Worm (Caenorhabditis elegans) whole organism, young adult: ENCODE results near the gene T25C12.3.
A peak's percentile ranks its signal among the peaks of the same experiment; 100 is the strongest.

Experiments
- B0035.1 ChIP-seq: sonication (generic microtip); optimal IDR thresholded peaks from 2 replicates; lab custom pipeline; 2016; ENCODE audit warnings: missing genetic modification characterization, mild to moderate bottlenecking, missing compliant biosample characterization, missing genotype, missing genetic modification reagents
- B0261.1 ChIP-seq: sonication (generic microtip); optimal IDR thresholded peaks from 2 replicates; lab custom pipeline; 2016; ENCODE audit warnings: mild to moderate bottlenecking, missing genetic modification characterization, moderate library complexity, missing compliant biosample characterization
- C17E4.6 ChIP-seq: fragments of 200-800 bp; sonication (Bioruptor generic); IDR thresholded peaks from 2 replicates; pipeline ENCODE4 v1.3.6; 2022; ENCODE audit warnings: missing genetic modification reagents, missing genetic modification characterization, missing compliant biosample characterization
- D2030.7 ChIP-seq: fragments of 200-800 bp; sonication (Bioruptor generic); IDR thresholded peaks from 2 replicates; pipeline ENCODE4 v1.3.6; 2022; ENCODE audit warnings: missing genetic modification reagents, missing genetic modification characterization, missing compliant biosample characterization
- F10E7.11 ChIP-seq: sonication (generic microtip); optimal IDR thresholded peaks from 2 replicates; lab custom pipeline; 2017; ENCODE audit warnings: mild to moderate bottlenecking, missing genetic modification characterization, moderate library complexity, missing compliant biosample characterization
- F33H1.4 ChIP-seq: fragments of 200-800 bp; sonication (Bioruptor generic); IDR thresholded peaks from 2 replicates; pipeline ENCODE4 v1.3.6; 2022; ENCODE audit warnings: missing genetic modification reagents, missing genetic modification characterization, missing compliant biosample characterization
- F55B11.4 ChIP-seq: sonication (generic microtip); optimal IDR thresholded peaks from 2 replicates; lab custom pipeline; 2016; ENCODE audit warnings: missing compliant biosample characterization, missing genetic modification characterization, borderline replicate concordance; ENCODE audit not compliant: insufficient read depth
- K11D2.4 ChIP-seq: fragments of 200-800 bp; sonication (Bioruptor generic); IDR thresholded peaks from 2 replicates; pipeline ENCODE4 v1.3.6; 2022; ENCODE audit warnings: missing genetic modification reagents, missing genetic modification characterization, missing compliant biosample characterization
- K12H6.12 ChIP-seq: fragments of 200-800 bp; sonication (Bioruptor generic); optimal IDR thresholded peaks from 2 replicates; lab custom pipeline; 2018; ENCODE audit warnings: mild to moderate bottlenecking, missing genetic modification characterization, missing compliant biosample characterization
- T26A5.8 ChIP-seq: sonication (generic microtip); optimal IDR thresholded peaks from 2 replicates; lab custom pipeline; 2016; ENCODE audit warnings: missing genetic modification characterization, missing compliant biosample characterization
- Y67H2A.10 ChIP-seq: fragments of 200-800 bp; sonication (Bioruptor generic); conservative IDR thresholded peaks from 2 replicates; pipeline ENCODE4 v1.3.6; 2022; ENCODE audit warnings: missing genetic modification reagents, missing genetic modification characterization, missing compliant biosample characterization
- Y79H2A.3 ChIP-seq: fragments of 200-800 bp; sonication (Bioruptor generic); conservative IDR thresholded peaks from 2 replicates; pipeline ENCODE4 v1.3.6; 2022; ENCODE audit warnings: missing genetic modification reagents, missing genetic modification characterization, missing compliant biosample characterization
- akir-1 ChIP-seq: fragments of 200-800 bp; sonication (Bioruptor generic); optimal IDR thresholded peaks from 2 replicates; lab custom pipeline; 2018; ENCODE audit warnings: mild to moderate bottlenecking, missing genetic modification characterization, moderate library complexity, missing compliant biosample characterization
- ama-1 ChIP-seq, 3 experiments: fragments of 150-350 bp in 1 of 3; sonication (generic microtip) in 2 of 3; optimal IDR thresholded peaks; 2 replicates each; lab custom pipeline; 2014 to 2018; ENCODE audit warnings: missing biosample characterization in 2 of 3, missing genetic modification characterization in 2 of 3, missing genetic modification reagents in 2 of 3
- aptf-2 ChIP-seq: fragments of 200-800 bp; sonication (Bioruptor generic); conservative IDR thresholded peaks from 2 replicates; pipeline ENCODE4 v1.3.6; 2022; ENCODE audit warnings: missing genetic modification reagents, missing genetic modification characterization, missing compliant biosample characterization
- atf-7 ChIP-seq: sonication (generic microtip); optimal IDR thresholded peaks from 2 replicates; lab custom pipeline; 2017; ENCODE audit warnings: mild to moderate bottlenecking, missing genetic modification characterization, missing compliant biosample characterization
- athp-1 ChIP-seq: sonication (generic microtip); optimal IDR thresholded peaks from 2 replicates; lab custom pipeline; 2017; ENCODE audit warnings: mild to moderate bottlenecking, missing genetic modification characterization, missing compliant biosample characterization
- attf-5 ChIP-seq: fragments of 200-800 bp; sonication (Bioruptor generic); optimal IDR thresholded peaks from 2 replicates; lab custom pipeline; 2018; ENCODE audit warnings: mild to moderate bottlenecking, missing genetic modification characterization, missing compliant biosample characterization
- attf-6 ChIP-seq: fragments of 200-800 bp; sonication (Bioruptor generic); IDR thresholded peaks from 2 replicates; pipeline ENCODE4 v1.3.6; 2022; ENCODE audit warnings: missing genetic modification reagents, missing genetic modification characterization, missing compliant biosample characterization
- ccch-3 ChIP-seq: fragments of 200-800 bp; sonication (Bioruptor generic); optimal IDR thresholded peaks from 2 replicates; lab custom pipeline; 2018; ENCODE audit warnings: mild to moderate bottlenecking, missing genetic modification characterization, missing compliant biosample characterization
- cebp-1 ChIP-seq, 2 experiments: fragments of 200-800 bp in 1 of 2; sonication (Bioruptor generic) in 1 of 2; sonication (generic microtip) in 1 of 2; IDR thresholded peaks in 1 of 2; optimal IDR thresholded peaks in 1 of 2; 2 replicates each; pipeline versions ENCODE4 v1.3.6 to Lab custom; 2017 to 2022; ENCODE audit warnings: missing compliant biosample characterization in 2 of 2, missing genetic modification characterization in 2 of 2, mild to moderate bottlenecking in 1 of 2, missing genetic modification reagents in 1 of 2, moderate library complexity in 1 of 2
- ceh-27 ChIP-seq: fragments of 200-800 bp; sonication (Bioruptor generic); optimal IDR thresholded peaks from 2 replicates; lab custom pipeline; 2018; ENCODE audit warnings: mild to moderate bottlenecking, missing genetic modification characterization, moderate library complexity, missing compliant biosample characterization
- ceh-58 ChIP-seq: fragments of 200-800 bp; sonication (Bioruptor generic); IDR thresholded peaks from 2 replicates; pipeline ENCODE4 v1.3.6; 2022; ENCODE audit warnings: missing genetic modification characterization, missing compliant biosample characterization
- die-1 ChIP-seq: sonication (generic microtip); optimal IDR thresholded peaks from 2 replicates; lab custom pipeline; 2016; ENCODE audit warnings: missing genotype, mild to moderate bottlenecking, missing genetic modification characterization, missing compliant biosample characterization
- dpl-1 ChIP-seq: fragments of 150-350 bp; optimal IDR thresholded peaks from 2 replicates; lab custom pipeline; 2014; ENCODE audit warnings: missing biosample characterization, missing genetic modification reagents, missing genetic modification characterization
- ekl-4 ChIP-seq: fragments of 200-800 bp; sonication (Bioruptor generic); IDR thresholded peaks from 2 replicates; pipeline ENCODE4 v1.3.6; 2022; ENCODE audit warnings: missing genetic modification reagents, missing genetic modification characterization, missing compliant biosample characterization
- hsf-1 ChIP-seq: fragments of 200-800 bp; sonication (Bioruptor generic); IDR thresholded peaks from 2 replicates; pipeline ENCODE4 v1.3.6; 2022; ENCODE audit warnings: missing genetic modification reagents, missing genetic modification characterization, missing compliant biosample characterization
- lag-1 ChIP-seq: fragments of 200-800 bp; sonication (Bioruptor generic); IDR thresholded peaks from 2 replicates; pipeline ENCODE4 v1.3.6; 2022; ENCODE audit warnings: missing genetic modification reagents, missing genetic modification characterization, missing compliant biosample characterization
- lin-40 ChIP-seq: sonication (generic microtip); optimal IDR thresholded peaks from 2 replicates; lab custom pipeline; 2016; ENCODE audit warnings: missing genetic modification characterization, mild to moderate bottlenecking, missing compliant biosample characterization, missing genotype, missing genetic modification reagents
- lin-54 ChIP-seq: fragments of 200-800 bp; sonication (Bioruptor generic); optimal IDR thresholded peaks from 2 replicates; lab custom pipeline; 2018; ENCODE audit warnings: mild to moderate bottlenecking, missing genetic modification characterization, missing compliant biosample characterization
- nhr-80 ChIP-seq: sonication (generic microtip); optimal IDR thresholded peaks from 2 replicates; lab custom pipeline; 2016; ENCODE audit warnings: missing genetic modification characterization, missing compliant biosample characterization
- nhr-90 ChIP-seq: sonication (generic microtip); optimal IDR thresholded peaks from 2 replicates; lab custom pipeline; 2016; ENCODE audit warnings: missing genotype, mild to moderate bottlenecking, missing genetic modification characterization, missing compliant biosample characterization
- pbrm-1 ChIP-seq: fragments of 200-800 bp; sonication (Bioruptor generic); IDR thresholded peaks from 2 replicates; pipeline ENCODE4 v1.3.6; 2022; ENCODE audit warnings: missing genetic modification reagents, missing genetic modification characterization, missing compliant biosample characterization
- rcor-1 ChIP-seq: fragments of 200-800 bp; sonication (Bioruptor generic); IDR thresholded peaks from 2 replicates; pipeline ENCODE4 v1.3.6; 2022; ENCODE audit warnings: missing genetic modification reagents, missing genetic modification characterization, missing compliant biosample characterization
- rpc-1 ChIP-seq, 2 experiments: fragments of 150-350 bp in 1 of 2; sonication (generic microtip) in 1 of 2; optimal IDR thresholded peaks; 2 replicates each; lab custom pipeline; 2014 to 2018; ENCODE audit warnings: missing biosample characterization in 1 of 2, missing genetic modification characterization in 1 of 2, missing genetic modification reagents in 1 of 2, missing genotype in 1 of 2
- snpc-1.1 ChIP-seq: sonication (generic microtip); optimal IDR thresholded peaks from 2 replicates; lab custom pipeline; 2017; ENCODE audit warnings: missing genetic modification characterization, mild to moderate bottlenecking, missing compliant biosample characterization, antibody characterized with exemption, moderate library complexity, missing genotype, missing genetic modification reagents; ENCODE audit not compliant: insufficient read depth
- somi-1 ChIP-seq: fragments of 200-800 bp; sonication (Bioruptor generic); optimal IDR thresholded peaks from 2 replicates; lab custom pipeline; 2018; ENCODE audit warnings: mild to moderate bottlenecking, missing genetic modification characterization, missing compliant biosample characterization
- sptf-2 ChIP-seq: fragments of 200-800 bp; sonication (Bioruptor generic); optimal IDR thresholded peaks from 2 replicates; lab custom pipeline; 2018; ENCODE audit warnings: mild to moderate bottlenecking, missing genetic modification characterization, missing compliant biosample characterization
- tbx-9 ChIP-seq: sonication (generic microtip); optimal IDR thresholded peaks from 2 replicates; lab custom pipeline; 2016; ENCODE audit warnings: borderline replicate concordance, missing genetic modification characterization, inconsistent platforms, missing compliant biosample characterization
- tlf-1 ChIP-seq: fragments of 200-800 bp; sonication (Bioruptor generic); optimal IDR thresholded peaks from 2 replicates; lab custom pipeline; 2018; ENCODE audit warnings: mild to moderate bottlenecking, missing genetic modification characterization, missing compliant biosample characterization
- unc-130 ChIP-seq: sonication (generic microtip); optimal IDR thresholded peaks from 2 replicates; lab custom pipeline; 2016; ENCODE audit warnings: missing genetic modification reagents, missing genetic modification characterization, missing compliant biosample characterization
- ztf-22 ChIP-seq: fragments of 200-800 bp; sonication (Bioruptor generic); optimal IDR thresholded peaks from 2 replicates; lab custom pipeline; 2018; ENCODE audit warnings: mild to moderate bottlenecking, missing genetic modification characterization, moderate library complexity, missing compliant biosample characterization

The T25C12.3 gene

DNA sequence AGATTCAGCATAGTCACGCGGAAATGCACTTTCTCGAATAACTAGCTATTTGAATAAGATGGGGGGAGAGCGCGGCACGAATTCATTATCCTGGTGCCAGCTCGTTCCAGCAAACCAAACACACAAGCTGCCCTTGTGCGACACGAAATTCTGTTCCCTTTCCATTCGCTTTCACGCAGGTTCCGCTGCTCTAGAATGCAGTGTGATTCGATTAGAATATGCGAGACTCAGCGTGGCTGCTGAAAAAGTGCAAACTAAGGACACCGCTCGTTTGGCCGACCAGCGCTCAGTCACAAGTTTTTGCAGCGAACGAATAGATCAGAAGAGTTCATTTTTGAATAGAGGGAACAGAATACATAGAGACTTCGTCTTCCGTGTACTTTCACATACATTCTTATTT lies 17.7 kb downstream of the T25C12.3 start (continued):
- TF ChIP-seq pbrm-1 = 0 out of 2 replicates have a peak, but pooled peaks have one; percentile 24
- no peak for TF ChIP-seq attf-5 (GFP tag; lab: Kevin White, UChicago)
- no peak for TF ChIP-seq B0261.1 (tag; lab: Kevin White, UChicago)
- TF ChIP-seq ceh-58 (GFP tag; lab: Robert Waterston, UW) = no peak
- no peak for TF ChIP-seq ekl-4
- no peak for TF ChIP-seq K11D2.4 (GFP tag; lab: Robert Waterston, UW)
- TF ChIP-seq F33H1.4 (GFP tag; lab: Robert Waterston, UW) = no peak
- TF ChIP-seq ccch-3 (GFP tag; lab: Kevin White, UChicago) = no peak
- TF ChIP-seq C17E4.6 = no peak
- no peak for TF ChIP-seq dpl-1 (GFP tag; lab: Kevin White, UChicago)
- no peak for TF ChIP-seq tbx-9 (tag; lab: Kevin White, UChicago)
- TF ChIP-seq, all 124 proteins: peak for 4

DNA sequence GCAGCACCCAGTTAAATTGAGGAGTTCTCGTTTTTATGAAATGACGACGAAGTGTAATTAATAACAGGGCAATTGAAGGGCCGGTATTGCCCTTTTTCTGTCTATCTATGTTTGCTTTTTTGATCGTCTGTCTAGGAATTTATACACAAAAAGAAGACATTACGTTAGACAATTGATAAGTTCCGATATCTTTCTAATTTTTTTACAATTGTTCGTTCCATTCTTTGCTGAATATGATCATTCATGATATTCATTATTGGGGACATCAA lies 18.0 kb downstream of the T25C12.3 start:
- TF ChIP-seq cebp-1 (GFP tag; IDR thresholded peaks at IDR 0.05; lab: Robert Waterston, UW) = no peak
- no peak for TF ChIP-seq cebp-1 (tag; optimal IDR thresholded peaks at IDR 0.05; lab: Kevin White, UChicago)
- peak; percentile 19 for TF ChIP-seq lin-40
- no peak for TF ChIP-seq hsf-1 (GFP tag; lab: Robert Waterston, UW)

DNA sequence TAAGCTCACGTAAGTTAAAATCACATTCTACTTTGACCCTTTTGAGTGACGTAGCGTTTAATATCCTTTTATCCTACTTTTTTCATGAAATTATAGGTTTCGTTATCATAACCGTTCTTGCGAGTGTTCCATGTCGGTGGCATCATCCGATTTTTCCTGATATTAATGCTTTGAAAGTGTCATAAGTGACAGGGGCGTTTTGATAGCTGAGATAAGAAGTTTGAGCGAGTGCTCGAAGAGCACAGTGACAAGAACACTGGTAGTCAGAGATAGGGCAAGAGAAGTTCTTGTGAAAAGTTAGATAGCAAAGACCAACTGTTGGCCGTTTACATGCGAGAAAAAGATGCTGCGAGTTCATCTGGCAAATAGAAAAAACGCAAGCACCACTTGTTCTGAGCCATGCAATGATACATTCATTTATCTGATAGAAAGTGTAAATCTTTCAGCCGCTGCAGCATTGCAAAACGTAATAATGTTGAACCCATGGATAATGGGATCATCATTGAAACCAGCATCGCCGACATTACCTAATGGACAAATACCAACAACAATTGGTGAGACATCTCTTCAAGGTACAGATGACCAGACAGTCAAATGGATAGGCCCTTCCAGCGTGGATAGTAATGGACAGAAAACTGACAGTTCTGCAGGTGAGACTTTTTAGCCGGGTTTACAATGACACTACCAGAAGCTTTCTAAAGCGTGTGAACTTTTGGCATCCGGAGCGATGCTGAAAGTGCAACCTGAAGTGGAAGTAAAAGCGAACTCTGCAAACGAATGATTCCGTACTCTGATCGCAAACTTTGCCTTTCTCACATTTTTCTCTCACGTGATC lies 18.6 kb downstream of the T25C12.3 start:
- TF ChIP-seq rpc-1 (optimal IDR thresholded peaks at IDR 0.05; lab: Kevin White, UChicago) (no peak), rpc-1 (tag; optimal IDR thresholded peaks at IDR 0.05; lab: Kevin White, UChicago) (no peak), aptf-2 (GFP tag; lab: Robert Waterston, UW) (no peak), D2030.7 (no peak), tlf-1 (GFP tag; lab: Kevin White, UChicago) (no peak), ama-1 (optimal IDR thresholded peaks at IDR 0.05; lab: Kevin White, UChicago) (peak; percentile 48), ama-1 (GFP tag; optimal IDR thresholded peaks at IDR 0.05; lab: Kevin White, UChicago) (no peak), rcor-1 (no peak), attf-6 (GFP tag; lab: Robert Waterston, UW) (no peak), lin-54 (GFP tag; lab: Kevin White, UChicago) (no peak), Y67H2A.10 (no peak), akir-1 (GFP tag; lab: Kevin White, UChicago) (no peak), B0261.1 (tag; lab: Kevin White, UChicago) (no peak), F10E7.11 (no peak), athp-1 (no peak), ztf-22 (GFP tag; lab: Kevin White, UChicago) (peak; percentile 15), nhr-90 (tag; lab: Kevin White, UChicago) (peak; percentile 45), K12H6.12 (no peak), atf-7 (tag; lab: Kevin White, UChicago) (peak; percentile 3), nhr-80 (peak; percentile 94), F55B11.4 (tag; lab: Kevin White, UChicago) (no peak), T26A5.8 (tag; lab: Kevin White, UChicago) (no peak), somi-1 (GFP tag; lab: Kevin White, UChicago) (no peak), unc-130 (GFP tag; lab: Kevin White, UChicago) (no peak), sptf-2 (GFP tag; lab: Kevin White, UChicago) (no peak), hsf-1 (GFP tag; lab: Robert Waterston, UW) (no peak), B0035.1 (no peak), Y79H2A.3 (GFP tag; lab: Robert Waterston, UW) (no peak), ceh-27 (GFP tag; lab: Kevin White, UChicago) (no peak), pbrm-1 (no peak), ceh-58 (GFP tag; lab: Robert Waterston, UW) (no peak), snpc-1.1 (tag; lab: Kevin White, UChicago) (no peak), cebp-1 (GFP tag; IDR thresholded peaks at IDR 0.05; lab: Robert Waterston, UW) (no peak), cebp-1 (tag; optimal IDR thresholded peaks at IDR 0.05; lab: Kevin White, UChicago) (peak; percentile 20), die-1 (no peak), lag-1 (no peak)
